Worm (Caenorhabditis elegans): Measurements from ENCODE around the gene F22H10.6.

DNA sequence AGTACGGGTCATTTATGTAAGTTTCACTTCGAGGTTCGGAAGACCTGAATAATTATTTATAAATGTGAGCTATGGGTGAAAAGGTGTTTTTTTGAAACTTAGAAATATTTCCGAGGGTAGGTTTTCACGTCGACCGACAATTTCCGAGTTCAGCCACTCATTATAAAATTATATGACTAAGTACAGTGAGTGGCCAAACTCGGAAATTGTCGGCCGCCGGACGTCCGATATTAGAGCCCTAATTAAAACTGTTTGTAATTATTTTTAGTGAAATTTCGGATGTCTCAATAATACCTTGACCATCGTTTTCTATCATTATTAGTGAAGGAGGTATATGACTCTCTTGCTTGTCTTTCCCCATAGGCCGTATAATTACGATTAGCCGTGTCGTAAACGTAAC lies 23.6 kb downstream of the F22H10.6 start:
- no peak for TF ChIP-seq him-1 (tag; optimal IDR thresholded peaks at IDR 0.05)
- no peak for TF ChIP-seq dao-5 (tag; optimal IDR thresholded peaks at IDR 0.05)
- TF ChIP-seq W03F9.2 (tag; optimal IDR thresholded peaks at IDR 0.05) = no peak
